Fruit fly (Drosophila melanogaster) whole organism, embryonic: Measurements from ENCODE around the gene Son.

Experiments
- B-H1 ChIP-seq: fragments of 200-800 bp; sonication (Bioruptor generic); IDR thresholded peaks from 3 replicates; pipeline ENCODE4 v1.3.6; 2022; ENCODE audit warnings: missing biosample characterization, missing genetic modification characterization
- CG10147 ChIP-seq: fragments of 200-800 bp; sonication (Bioruptor generic); optimal IDR thresholded peaks from 2 replicates; lab custom pipeline; 2019; ENCODE audit warnings: missing biosample characterization, mild to moderate bottlenecking, missing genetic modification characterization, moderate library complexity
- CG10267 ChIP-seq: fragments of 200-800 bp; sonication (Bioruptor generic); optimal IDR thresholded peaks from 2 replicates; lab custom pipeline; 2018; ENCODE audit warnings: missing biosample characterization, mild to moderate bottlenecking, missing genetic modification characterization, moderate library complexity
- CG10366 ChIP-seq: fragments of 200-800 bp; sonication (Bioruptor generic); IDR thresholded peaks from 2 replicates; pipeline ENCODE4 v1.3.6; 2022; ENCODE audit warnings: missing biosample characterization, missing genetic modification characterization
- CG11695 ChIP-seq: fragments of 200-800 bp; sonication (Bioruptor generic); IDR thresholded peaks from 3 replicates; pipeline ENCODE4 v1.3.6; 2022; ENCODE audit warnings: missing biosample characterization, missing genetic modification characterization
- CG12299 ChIP-seq: fragments of 200-800 bp; sonication (Bioruptor generic); optimal IDR thresholded peaks from 2 replicates; lab custom pipeline; 2018; ENCODE audit warnings: missing biosample characterization, mild to moderate bottlenecking, missing genetic modification characterization
- CG13123 ChIP-seq: fragments of 200-800 bp; sonication (Bioruptor generic); optimal IDR thresholded peaks from 2 replicates; lab custom pipeline; 2016; ENCODE audit warnings: missing biosample characterization, missing genetic modification characterization
- CG14014 ChIP-seq: fragments of 200-800 bp; sonication (Bioruptor generic); IDR thresholded peaks from 2 replicates; pipeline ENCODE4 v1.3.6; 2022; ENCODE audit warnings: missing biosample characterization, missing genetic modification characterization
- CG14710 ChIP-seq: fragments of 200-800 bp; sonication (Bioruptor generic); optimal IDR thresholded peaks from 3 replicates; lab custom pipeline; 2019; ENCODE audit warnings: missing biosample characterization, mild to moderate bottlenecking, missing genetic modification characterization, moderate library complexity
- CG14860 ChIP-seq: fragments of 200-800 bp; sonication (Bioruptor generic); IDR thresholded peaks from 3 replicates; pipeline ENCODE4 v1.3.6; 2022; ENCODE audit warnings: missing biosample characterization, missing genetic modification characterization; ENCODE audit not compliant: partially characterized antibody
- CG16863 ChIP-seq: fragments of 200-800 bp; sonication (Bioruptor generic); optimal IDR thresholded peaks from 3 replicates; lab custom pipeline; 2016; ENCODE audit warnings: missing biosample characterization, missing genetic modification characterization
- CG17385 ChIP-seq: fragments of 200-800 bp; sonication (Bioruptor generic); optimal IDR thresholded peaks from 3 replicates; lab custom pipeline; 2018; ENCODE audit warnings: missing biosample characterization, mild to moderate bottlenecking, missing genetic modification characterization
- CG17829 ChIP-seq: fragments of 200-800 bp; optimal IDR thresholded peaks from 2 replicates; lab custom pipeline; 2019; ENCODE audit warnings: missing biosample characterization, mild to moderate bottlenecking, missing genetic modification characterization, moderate library complexity
- CG17912 ChIP-seq: fragments of 200-800 bp; sonication (Bioruptor generic); optimal IDR thresholded peaks from 2 replicates; lab custom pipeline; 2018; ENCODE audit warnings: missing biosample characterization, mild to moderate bottlenecking, missing genetic modification characterization
- CG2202 ChIP-seq: fragments of 200-800 bp; sonication (Bioruptor generic); optimal IDR thresholded peaks from 2 replicates; lab custom pipeline; 2018; ENCODE audit warnings: missing biosample characterization, mild to moderate bottlenecking, missing genetic modification characterization
- CG30403 ChIP-seq: fragments of 200-800 bp; sonication (Bioruptor generic); optimal IDR thresholded peaks from 3 replicates; lab custom pipeline; 2016; ENCODE audit warnings: missing biosample characterization, missing genetic modification characterization
- CG7839 ChIP-seq: fragments of 200-800 bp; sonication (Bioruptor generic); optimal IDR thresholded peaks from 3 replicates; lab custom pipeline; 2018; ENCODE audit warnings: missing biosample characterization, mild to moderate bottlenecking, missing genetic modification characterization, moderate library complexity
- CG8359 ChIP-seq: fragments of 200-800 bp; sonication (Bioruptor generic); optimal IDR thresholded peaks from 2 replicates; lab custom pipeline; 2017; ENCODE audit warnings: missing biosample characterization, mild to moderate bottlenecking, missing genetic modification characterization, borderline replicate concordance
- Dad ChIP-seq: fragments of 200-800 bp; sonication (Bioruptor generic); optimal IDR thresholded peaks from 3 replicates; lab custom pipeline; 2016; ENCODE audit warnings: missing biosample characterization, missing genetic modification characterization
- Deaf1 ChIP-seq: fragments of 200-800 bp; optimal IDR thresholded peaks from 3 replicates; lab custom pipeline; 2019; ENCODE audit warnings: missing biosample characterization, mild to moderate bottlenecking, missing genetic modification characterization, moderate library complexity
- Dll ChIP-seq: fragments of 200-800 bp; sonication (Bioruptor generic); IDR thresholded peaks from 4 replicates; pipeline ENCODE4 v1.3.6; 2022; ENCODE audit warnings: missing biosample characterization, missing genetic modification characterization; ENCODE audit not compliant: partially characterized antibody
- ERR ChIP-seq: fragments of 200-800 bp; sonication (Bioruptor generic); optimal IDR thresholded peaks from 2 replicates; lab custom pipeline; 2016; ENCODE audit warnings: missing biosample characterization, missing genetic modification characterization
- Elba2 ChIP-seq: fragments of 200-800 bp; sonication (Bioruptor generic); optimal IDR thresholded peaks from 3 replicates; lab custom pipeline; 2016; ENCODE audit warnings: missing biosample characterization, missing genetic modification characterization
- H2.0 ChIP-seq: fragments of 200-800 bp; sonication (Bioruptor generic); IDR thresholded peaks from 2 replicates; pipeline ENCODE4 v1.3.6; 2022; ENCODE audit warnings: missing biosample characterization, missing genetic modification characterization
- Hr3 ChIP-seq: fragments of 200-800 bp; sonication (Bioruptor generic); optimal IDR thresholded peaks from 3 replicates; lab custom pipeline; 2016; ENCODE audit warnings: missing biosample characterization, missing genetic modification characterization
- MBD-R2 ChIP-seq: fragments of 200-800 bp; sonication (Bioruptor generic); IDR thresholded peaks from 2 replicates; pipeline ENCODE4 v1.3.6; 2022; ENCODE audit warnings: missing biosample characterization, missing genetic modification characterization
- Oaz ChIP-seq: fragments of 200-800 bp; sonication (Bioruptor generic); IDR thresholded peaks from 2 replicates; pipeline ENCODE4 v1.3.6; 2022; ENCODE audit warnings: missing biosample characterization, missing genetic modification characterization
- Scr ChIP-seq: fragments of 200-800 bp; sonication (Bioruptor generic); IDR thresholded peaks from 2 replicates; pipeline ENCODE4 v1.3.6; 2022; ENCODE audit warnings: missing biosample characterization, missing genetic modification characterization; ENCODE audit not compliant: partially characterized antibody
- Sry-δ ChIP-seq: fragments of 200-800 bp; sonication (Bioruptor generic); optimal IDR thresholded peaks from 2 replicates; lab custom pipeline; 2016; ENCODE audit warnings: missing biosample characterization, missing genetic modification characterization
- Trl ChIP-seq, 3 experiments: fragments of >200 bp in 2 of 3; fragments of 200-800 bp in 1 of 3; sonication (Bioruptor generic) in 1 of 3; optimal IDR thresholded peaks; 2 replicates in 1 of 3; 3 replicates in 2 of 3; lab custom pipeline; 2016 to 2017; ENCODE audit warnings: missing biosample characterization in 1 of 3, missing genetic modification characterization in 1 of 3
- abd-A ChIP-seq: fragments of 200-800 bp; sonication (Bioruptor generic); optimal IDR thresholded peaks from 3 replicates; lab custom pipeline; 2019; ENCODE audit warnings: missing biosample characterization, mild to moderate bottlenecking, missing genetic modification characterization, moderate library complexity
- al ChIP-seq: fragments of 200-800 bp; sonication (Bioruptor generic); IDR thresholded peaks from 2 replicates; pipeline ENCODE4 v1.3.6; 2022; ENCODE audit warnings: missing biosample characterization, missing genetic modification characterization
- bcd ChIP-seq: fragments of 200-800 bp; sonication (Bioruptor generic); optimal IDR thresholded peaks from 2 replicates; lab custom pipeline; 2017; ENCODE audit warnings: missing biosample characterization, mild to moderate bottlenecking, missing genetic modification characterization
- dati ChIP-seq: fragments of 200-800 bp; sonication (Bioruptor generic); IDR thresholded peaks from 2 replicates; pipeline ENCODE4 v1.3.6; 2022; ENCODE audit warnings: missing biosample characterization, missing genetic modification characterization
- dpn ChIP-seq, 2 experiments: fragments of 200-800 bp; sonication (Bioruptor generic); optimal IDR thresholded peaks; 3 replicates each; lab custom pipeline; 2016; ENCODE audit warnings: missing biosample characterization in 2 of 2, missing genetic modification characterization in 2 of 2
- exex ChIP-seq: fragments of 200-800 bp; sonication (Bioruptor generic); optimal IDR thresholded peaks from 4 replicates; lab custom pipeline; 2018; ENCODE audit warnings: missing biosample characterization, mild to moderate bottlenecking, missing genetic modification characterization, moderate library complexity
- grau ChIP-seq: fragments of 200-800 bp; optimal IDR thresholded peaks from 3 replicates; lab custom pipeline; 2019; ENCODE audit warnings: missing biosample characterization, mild to moderate bottlenecking, missing genetic modification characterization, moderate library complexity
- jumu ChIP-seq: fragments of 200-800 bp; sonication (Bioruptor generic); optimal IDR thresholded peaks from 3 replicates; lab custom pipeline; 2016; ENCODE audit warnings: missing biosample characterization, missing genetic modification characterization
- kah ChIP-seq: fragments of 200-800 bp; sonication (Bioruptor generic); optimal IDR thresholded peaks from 2 replicates; lab custom pipeline; 2018; ENCODE audit warnings: missing biosample characterization, mild to moderate bottlenecking, missing genetic modification characterization
- klu ChIP-seq: fragments of 200-800 bp; sonication (Bioruptor generic); IDR thresholded peaks from 2 replicates; pipeline ENCODE4 v1.3.6; 2022; ENCODE audit warnings: missing biosample characterization, missing genetic modification characterization
- kni ChIP-seq: fragments of 200-800 bp; sonication (Bioruptor generic); optimal IDR thresholded peaks from 3 replicates; lab custom pipeline; 2017; ENCODE audit warnings: mild to moderate bottlenecking, missing biosample characterization, missing genetic modification reagents, missing genetic modification characterization
- knrl ChIP-seq: fragments of 200-800 bp; sonication (Bioruptor generic); IDR thresholded peaks from 3 replicates; pipeline ENCODE4 v1.3.6; 2022; ENCODE audit warnings: missing biosample characterization, missing genetic modification characterization; ENCODE audit not compliant: partially characterized antibody
- luna ChIP-seq: fragments of 200-800 bp; sonication (Bioruptor generic); optimal IDR thresholded peaks from 2 replicates; lab custom pipeline; 2016; ENCODE audit warnings: missing biosample characterization, missing genetic modification characterization
- oc ChIP-seq: fragments of 200-800 bp; sonication (Bioruptor generic); optimal IDR thresholded peaks from 2 replicates; lab custom pipeline; 2018; ENCODE audit warnings: missing biosample characterization, mild to moderate bottlenecking, missing genetic modification characterization, moderate library complexity
- pros ChIP-seq: fragments of 200-800 bp; sonication (Bioruptor generic); optimal IDR thresholded peaks from 3 replicates; lab custom pipeline; 2019; ENCODE audit warnings: missing biosample characterization, mild to moderate bottlenecking, missing genetic modification characterization, moderate library complexity
- pum ChIP-seq: fragments of 200-800 bp; sonication (Bioruptor generic); optimal IDR thresholded peaks from 2 replicates; lab custom pipeline; 2016; ENCODE audit warnings: missing biosample characterization, missing genetic modification characterization
- run ChIP-seq: fragments of 200-800 bp; sonication (Bioruptor generic); optimal IDR thresholded peaks from 3 replicates; lab custom pipeline; 2018; ENCODE audit warnings: missing biosample characterization, mild to moderate bottlenecking, missing genetic modification characterization
- sd ChIP-seq: fragments of 200-800 bp; sonication (Bioruptor generic); optimal IDR thresholded peaks from 3 replicates; lab custom pipeline; 2018; ENCODE audit warnings: missing biosample characterization, mild to moderate bottlenecking, missing genetic modification characterization, moderate library complexity
- sens ChIP-seq: fragments of 200-800 bp; sonication (Bioruptor generic); peaks from one replicate; lab custom pipeline; 2016; ENCODE audit warnings: missing biosample characterization, missing genetic modification characterization

Gene Son

DNA sequence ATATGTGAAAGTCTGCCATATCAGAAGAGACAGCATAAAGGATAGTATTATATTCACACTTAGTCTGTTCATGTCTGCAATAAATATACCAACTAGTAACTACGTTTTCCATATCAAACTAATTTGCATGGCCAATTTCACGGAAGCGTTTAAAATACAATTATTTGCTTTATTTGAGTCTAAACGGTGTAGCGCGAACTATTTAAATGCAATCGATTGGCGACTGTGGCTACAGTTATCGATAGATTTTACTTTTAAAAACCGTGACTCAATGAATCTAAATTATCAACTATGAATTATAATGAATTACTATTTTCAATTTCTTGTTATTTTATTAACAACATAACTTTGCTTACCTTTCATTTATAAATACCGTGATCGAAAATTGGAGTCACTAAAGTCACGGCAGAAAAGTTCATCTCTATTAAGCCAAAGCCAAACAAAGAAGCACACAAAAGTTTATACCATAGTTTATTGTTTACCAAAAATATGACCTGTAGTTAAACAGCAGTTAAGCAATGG is 49.1 kb downstream of the Son start, which contains the start of the genes CG9427 and CG8319:
TSS of gene CG9427 (minus strand) at position 51 of the 522 bp plus-strand sequence.
TSS of gene CG8319 (plus strand) at position 442 of the 522 bp plus-strand sequence.
- TF ChIP-seq knrl (GFP tag; lab: Robert Waterston, UW) (peak; percentile 87), Oaz (GFP tag; lab: Robert Waterston, UW) (peak; percentile 36; the same call in 1 of the 2 replicates), CG17912 (GFP tag; lab: Kevin White, UChicago) (no peak), CG8359 (GFP tag; lab: Kevin White, UChicago) (no peak), Deaf1 (peak; percentile 49), CG14860 (GFP tag; lab: Robert Waterston, UW) (peak; percentile 82), CG14014 (GFP tag; lab: Robert Waterston, UW) (peak; percentile 51; the same call in 1 of the 2 replicates), CG12299 (tag; lab: Kevin White, UChicago) (peak; percentile 77), Trl (optimal IDR thresholded peaks at IDR 0.05; lab: Kevin White, UChicago) (no peak), Trl (GFP tag; optimal IDR thresholded peaks at IDR 0.05; lab: Kevin White, UChicago) (peak; percentile 17), CG2202 (no peak), bcd (GFP tag; lab: Kevin White, UChicago) (peak; percentile 60), luna (GFP tag; lab: Kevin White, UChicago) (no peak), jumu (GFP tag; lab: Kevin White, UChicago) (peak; percentile 46), exex (peak; percentile 38), pros (no peak), CG30403 (GFP tag; lab: Kevin White, UChicago) (peak; percentile 81), CG11695 (GFP tag; lab: Robert Waterston, UW) (no peak), MBD-R2 (GFP tag; lab: Robert Waterston, UW) (peak; percentile 64), CG14710 (tag; lab: Kevin White, UChicago) (peak; percentile 85), CG13123 (GFP tag; lab: Kevin White, UChicago) (peak; percentile 37), CG17829 (tag; lab: Kevin White, UChicago) (peak; percentile 80), Dad (GFP tag; lab: Kevin White, UChicago) (peak; percentile 23), Hr3 (peak; percentile 56), CG10147 (peak; percentile 70), Scr (GFP tag; lab: Robert Waterston, UW) (peak; percentile 88), al (GFP tag; lab: Robert Waterston, UW) (0 out of 2 replicates have a peak, but pooled peaks have one; percentile 25), Elba2 (GFP tag; lab: Kevin White, UChicago) (peak; percentile 16), CG7839 (peak; percentile 51), oc (tag; lab: Kevin White, UChicago) (peak; percentile 78), CG16863 (GFP tag; lab: Kevin White, UChicago) (peak; percentile 49), CG10267 (peak; percentile 71), kah (GFP tag; lab: Kevin White, UChicago) (no peak), pum (GFP tag; lab: Kevin White, UChicago) (peak; percentile 45), Dll (peak; percentile 96), CG17385 (peak; percentile 35), CG10366 (GFP tag; lab: Robert Waterston, UW) (0 out of 2 replicates have a peak, but pooled peaks have one; percentile 47), B-H1 (no peak), sd (tag; lab: Kevin White, UChicago) (peak; percentile 44), abd-A (tag; lab: Kevin White, UChicago) (no peak), kni (GFP tag; lab: Kevin White, UChicago) (peak; percentile 26), dpn (GFP tag; optimal IDR thresholded peaks at IDR 0.05; lab: Kevin White, UChicago) (peak; percentile 57 to 77), Sry-δ (peak; percentile 90), ERR (peak; percentile 29), dati (GFP tag; lab: Robert Waterston, UW) (no peak), grau (peak; percentile 70), H2.0 (GFP tag; lab: Robert Waterston, UW) (peak; percentile 18; the same call in 1 of the 2 replicates), sens (GFP tag; lab: Kevin White, UChicago) (peak; percentile 94), klu (GFP tag; lab: Robert Waterston, UW) (no peak), run (peak; percentile 35)
